Worm (Caenorhabditis elegans): ENCODE measurements around the gene F20D6.8.

DNA sequence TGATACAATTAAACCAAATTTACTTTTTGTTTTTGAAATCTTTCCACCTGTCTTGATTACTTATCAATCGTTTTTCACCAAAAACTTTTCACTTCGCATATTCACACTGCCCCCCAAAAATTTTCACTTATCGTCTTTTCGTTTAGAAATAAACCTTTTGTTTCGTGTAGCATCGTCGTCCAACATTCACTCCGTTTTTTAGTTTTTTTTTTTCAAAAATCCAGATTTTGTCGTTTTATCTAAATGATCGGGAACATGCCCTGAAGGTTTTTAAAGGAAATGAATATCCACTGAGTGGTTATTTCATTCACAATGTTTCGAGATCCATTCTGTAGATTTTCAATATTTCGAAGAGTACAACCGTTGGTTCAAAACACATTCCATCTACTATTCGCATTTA, 50.1 kb downstream of the F20D6.8 start, which contains the start of gene D1014.7:
- TF ChIP-seq ceh-82 (tag; optimal IDR thresholded peaks at IDR 0.05) (no peak), egl-27 (tag; optimal IDR thresholded peaks at IDR 0.05) (no peak), mep-1 (tag; optimal IDR thresholded peaks at IDR 0.05) (no peak), ceh-32 (tag; optimal IDR thresholded peaks at IDR 0.05; ENCODE audit: poor library complexity) (no peak), dve-1 (tag; optimal IDR thresholded peaks at IDR 0.05; ENCODE audit: insufficient read depth) (no peak), sdz-12 (GFP tag; optimal IDR thresholded peaks at IDR 0.05) (no peak), pqm-1 (tag; optimal IDR thresholded peaks at IDR 0.05) (no peak), nhr-76 (tag; optimal IDR thresholded peaks at IDR 0.05) (no peak), nhr-11 (tag; optimal IDR thresholded peaks at IDR 0.05) (no peak), nhr-77 (tag; optimal IDR thresholded peaks at IDR 0.05) (no peak), ceh-20 (GFP tag; IDR thresholded peaks at IDR 0.05) (no peak), ces-1 (GFP tag; optimal IDR thresholded peaks at IDR 0.05) (no peak)

Measured in whole organism, L4 larva.